Worm (Caenorhabditis elegans) whole organism, young adult: Measurements from ENCODE around the gene T01B7.5.

Experiments used
- B0261.1 ChIP-seq: sonication (generic microtip); optimal IDR thresholded peaks from 2 replicates; lab custom pipeline; 2016; ENCODE audit warnings: mild to moderate bottlenecking, missing genetic modification characterization, moderate library complexity, missing compliant biosample characterization
- B0336.3 ChIP-seq: fragments of 200-800 bp; sonication (Bioruptor generic); IDR thresholded peaks from 2 replicates; pipeline ENCODE4 v1.3.6; 2022; ENCODE audit warnings: missing genetic modification characterization, missing compliant biosample characterization
- C06A6.2 ChIP-seq: fragments of 200-800 bp; sonication (Bioruptor generic); conservative IDR thresholded peaks from 2 replicates; pipeline ENCODE4 v1.3.6; 2022; ENCODE audit warnings: missing genetic modification characterization, missing compliant biosample characterization
- F23B12.7 ChIP-seq: sonication (generic microtip); optimal IDR thresholded peaks from 2 replicates; lab custom pipeline; 2017; ENCODE audit warnings: missing genetic modification characterization, mild to moderate bottlenecking, missing compliant biosample characterization, antibody characterized with exemption, moderate library complexity; ENCODE audit not compliant: insufficient read depth
- F33H1.4 ChIP-seq: fragments of 200-800 bp; sonication (Bioruptor generic); IDR thresholded peaks from 2 replicates; pipeline ENCODE4 v1.3.6; 2022; ENCODE audit warnings: missing genetic modification reagents, missing genetic modification characterization, missing compliant biosample characterization
- F39B2.1 ChIP-seq: fragments of 200-800 bp; sonication (Bioruptor generic); IDR thresholded peaks from 2 replicates; pipeline ENCODE4 v1.3.6; 2022; ENCODE audit warnings: missing genetic modification reagents, missing genetic modification characterization, missing compliant biosample characterization
- F52B5.7 ChIP-seq: sonication (generic microtip); optimal IDR thresholded peaks from 2 replicates; lab custom pipeline; 2016; ENCODE audit warnings: mild to moderate bottlenecking, missing genetic modification characterization, missing compliant biosample characterization
- Y53G8AR.9 ChIP-seq: fragments of 200-800 bp; sonication (Bioruptor generic); conservative IDR thresholded peaks from 2 replicates; pipeline ENCODE4 v1.3.6; 2022; ENCODE audit warnings: missing genetic modification reagents, missing genetic modification characterization, missing compliant biosample characterization
- Y67H2A.10 ChIP-seq: fragments of 200-800 bp; sonication (Bioruptor generic); conservative IDR thresholded peaks from 2 replicates; pipeline ENCODE4 v1.3.6; 2022; ENCODE audit warnings: missing genetic modification reagents, missing genetic modification characterization, missing compliant biosample characterization
- Y79H2A.3 ChIP-seq: fragments of 200-800 bp; sonication (Bioruptor generic); conservative IDR thresholded peaks from 2 replicates; pipeline ENCODE4 v1.3.6; 2022; ENCODE audit warnings: missing genetic modification reagents, missing genetic modification characterization, missing compliant biosample characterization
- ZK185.1 ChIP-seq: sonication (generic microtip); optimal IDR thresholded peaks from 2 replicates; lab custom pipeline; 2016; ENCODE audit warnings: mild to moderate bottlenecking, missing genetic modification characterization, missing compliant biosample characterization; ENCODE audit not compliant: poor library complexity, severe bottlenecking
- athp-1 ChIP-seq: sonication (generic microtip); optimal IDR thresholded peaks from 2 replicates; lab custom pipeline; 2017; ENCODE audit warnings: mild to moderate bottlenecking, missing genetic modification characterization, missing compliant biosample characterization
- attf-5 ChIP-seq: fragments of 200-800 bp; sonication (Bioruptor generic); optimal IDR thresholded peaks from 2 replicates; lab custom pipeline; 2018; ENCODE audit warnings: mild to moderate bottlenecking, missing genetic modification characterization, missing compliant biosample characterization
- bed-1 ChIP-seq: fragments of 200-800 bp; sonication (Bioruptor generic); IDR thresholded peaks from 2 replicates; pipeline ENCODE4 v1.3.6; 2022; ENCODE audit warnings: missing genetic modification reagents, missing genetic modification characterization, missing compliant biosample characterization
- bed-2 ChIP-seq: fragments of 200-800 bp; sonication (Bioruptor generic); IDR thresholded peaks from 2 replicates; pipeline ENCODE4 v1.3.6; 2022; ENCODE audit warnings: missing genetic modification reagents, missing genetic modification characterization, missing compliant biosample characterization
- cebp-2 ChIP-seq: fragments of 200-800 bp; sonication (Bioruptor generic); IDR thresholded peaks from 2 replicates; pipeline ENCODE4 v1.3.6; 2022; ENCODE audit warnings: missing genetic modification characterization, missing compliant biosample characterization
- ceh-27 ChIP-seq: fragments of 200-800 bp; sonication (Bioruptor generic); optimal IDR thresholded peaks from 2 replicates; lab custom pipeline; 2018; ENCODE audit warnings: mild to moderate bottlenecking, missing genetic modification characterization, moderate library complexity, missing compliant biosample characterization
- ceh-79 ChIP-seq: sonication (generic microtip); optimal IDR thresholded peaks from 2 replicates; lab custom pipeline; 2017; ENCODE audit warnings: mild to moderate bottlenecking, missing genetic modification characterization, missing compliant biosample characterization
- chd-7 ChIP-seq: sonication (generic microtip); optimal IDR thresholded peaks from 2 replicates; lab custom pipeline; 2016; ENCODE audit warnings: mild to moderate bottlenecking, missing genetic modification characterization, moderate library complexity, missing compliant biosample characterization
- dox-1 ChIP-seq: fragments of 200-800 bp; sonication (Bioruptor generic); IDR thresholded peaks from 2 replicates; pipeline ENCODE4 v1.3.6; 2022; ENCODE audit warnings: missing genetic modification reagents, missing genetic modification characterization, missing compliant biosample characterization
- dpl-1 ChIP-seq: fragments of 150-350 bp; optimal IDR thresholded peaks from 2 replicates; lab custom pipeline; 2014; ENCODE audit warnings: missing biosample characterization, missing genetic modification reagents, missing genetic modification characterization
- fkh-3 ChIP-seq: sonication (generic microtip); optimal IDR thresholded peaks from 2 replicates; lab custom pipeline; 2016; ENCODE audit warnings: mild to moderate bottlenecking, missing genetic modification characterization, missing compliant biosample characterization
- gei-17 ChIP-seq: fragments of 200-800 bp; sonication (Bioruptor generic); optimal IDR thresholded peaks from 2 replicates; lab custom pipeline; 2018; ENCODE audit warnings: mild to moderate bottlenecking, missing genetic modification characterization, missing compliant biosample characterization
- hlh-26 ChIP-seq: fragments of 200-800 bp; sonication (Bioruptor generic); conservative IDR thresholded peaks from 2 replicates; pipeline ENCODE4 v1.3.6; 2022; ENCODE audit warnings: missing genetic modification reagents, missing genetic modification characterization, missing compliant biosample characterization
- hmg-20 ChIP-seq: fragments of 200-800 bp; sonication (Bioruptor generic); IDR thresholded peaks from 2 replicates; pipeline ENCODE4 v1.3.6; 2022; ENCODE audit warnings: missing genetic modification reagents, missing genetic modification characterization, missing compliant biosample characterization
- let-607 ChIP-seq, 2 experiments: fragments of 200-800 bp in 1 of 2; sonication (Bioruptor generic) in 1 of 2; sonication (generic microtip) in 1 of 2; optimal IDR thresholded peaks; 2 replicates each; lab custom pipeline; 2016 to 2018; ENCODE audit warnings: mild to moderate bottlenecking in 2 of 2, missing compliant biosample characterization in 2 of 2, missing genetic modification characterization in 2 of 2, moderate library complexity in 2 of 2, missing genotype in 1 of 2
- lin-35 ChIP-seq, 3 experiments: fragments of 150-350 bp in 2 of 3; sonication (generic microtip) in 1 of 3; optimal IDR thresholded peaks; 2 replicates each; lab custom pipeline; 2014 to 2018; ENCODE audit warnings: missing biosample characterization in 3 of 3, missing genetic modification characterization in 3 of 3, missing genetic modification reagents in 3 of 3
- lin-54 ChIP-seq: fragments of 200-800 bp; sonication (Bioruptor generic); optimal IDR thresholded peaks from 2 replicates; lab custom pipeline; 2018; ENCODE audit warnings: mild to moderate bottlenecking, missing genetic modification characterization, missing compliant biosample characterization
- lsy-27 ChIP-seq: sonication (generic microtip); optimal IDR thresholded peaks from 2 replicates; lab custom pipeline; 2017; ENCODE audit warnings: missing genetic modification characterization, mild to moderate bottlenecking, missing compliant biosample characterization, antibody characterized with exemption, missing genotype, borderline replicate concordance; ENCODE audit not compliant: insufficient read depth
- madf-10 ChIP-seq: sonication (generic microtip); optimal IDR thresholded peaks from 2 replicates; lab custom pipeline; 2016; ENCODE audit warnings: mild to moderate bottlenecking, missing genetic modification characterization, missing compliant biosample characterization
- madf-8 ChIP-seq: fragments of 200-800 bp; sonication (Bioruptor generic); conservative IDR thresholded peaks from 2 replicates; pipeline ENCODE4 v1.3.6; 2022; ENCODE audit warnings: missing genetic modification reagents, missing genetic modification characterization, missing compliant biosample characterization
- nfya-1 ChIP-seq: sonication (generic microtip); optimal IDR thresholded peaks from 2 replicates; lab custom pipeline; 2017; ENCODE audit warnings: antibody characterized with exemption, missing compliant biosample characterization, missing genetic modification characterization, borderline replicate concordance; ENCODE audit not compliant: insufficient read depth
- nfyb-1 ChIP-seq: fragments of 200-800 bp; sonication (Bioruptor generic); IDR thresholded peaks from 2 replicates; pipeline ENCODE4 v1.3.6; 2022; ENCODE audit warnings: missing genetic modification reagents, missing genetic modification characterization, missing compliant biosample characterization
- nhr-27 ChIP-seq: fragments of 200-800 bp; sonication (Bioruptor generic); optimal IDR thresholded peaks from 2 replicates; lab custom pipeline; 2018; ENCODE audit warnings: mild to moderate bottlenecking, missing genetic modification characterization, moderate library complexity, missing compliant biosample characterization
- repo-1 ChIP-seq: sonication (generic microtip); optimal IDR thresholded peaks from 2 replicates; lab custom pipeline; 2017; ENCODE audit warnings: mild to moderate bottlenecking, missing genetic modification characterization, missing compliant biosample characterization
- snpc-1.1 ChIP-seq: sonication (generic microtip); optimal IDR thresholded peaks from 2 replicates; lab custom pipeline; 2017; ENCODE audit warnings: missing genetic modification characterization, mild to moderate bottlenecking, missing compliant biosample characterization, antibody characterized with exemption, moderate library complexity, missing genotype, missing genetic modification reagents; ENCODE audit not compliant: insufficient read depth
- sptf-2 ChIP-seq: fragments of 200-800 bp; sonication (Bioruptor generic); optimal IDR thresholded peaks from 2 replicates; lab custom pipeline; 2018; ENCODE audit warnings: mild to moderate bottlenecking, missing genetic modification characterization, missing compliant biosample characterization
- tbp1 ChIP-seq: fragments of 200-800 bp; sonication (Bioruptor generic); optimal IDR thresholded peaks from 2 replicates; lab custom pipeline; 2018; ENCODE audit warnings: mild to moderate bottlenecking, missing genetic modification characterization, missing compliant biosample characterization
- tbx-9 ChIP-seq: sonication (generic microtip); optimal IDR thresholded peaks from 2 replicates; lab custom pipeline; 2016; ENCODE audit warnings: borderline replicate concordance, missing genetic modification characterization, inconsistent platforms, missing compliant biosample characterization
- zim-3 ChIP-seq: sonication (generic microtip); optimal IDR thresholded peaks from 2 replicates; lab custom pipeline; 2017; ENCODE audit warnings: mild to moderate bottlenecking, missing genetic modification characterization, moderate library complexity, missing compliant biosample characterization
- ztf-18 ChIP-seq: sonication (generic microtip); optimal IDR thresholded peaks from 2 replicates; lab custom pipeline; 2016; ENCODE audit warnings: missing genotype, mild to moderate bottlenecking, missing genetic modification characterization, missing compliant biosample characterization
- ztf-22 ChIP-seq: fragments of 200-800 bp; sonication (Bioruptor generic); optimal IDR thresholded peaks from 2 replicates; lab custom pipeline; 2018; ENCODE audit warnings: mild to moderate bottlenecking, missing genetic modification characterization, moderate library complexity, missing compliant biosample characterization
- ztf-26 ChIP-seq: sonication (generic microtip); optimal IDR thresholded peaks from 2 replicates; lab custom pipeline; 2017; ENCODE audit warnings: missing genetic modification characterization, missing compliant biosample characterization
- ztf-6 ChIP-seq: fragments of 200-800 bp; sonication (Bioruptor generic); IDR thresholded peaks from 2 replicates; pipeline ENCODE4 v1.3.6; 2022; ENCODE audit warnings: missing genetic modification reagents, missing genetic modification characterization, missing compliant biosample characterization

T01B7.5 gene

ce11 chrII:8745449-8746297 is 29.0 kb downstream of the T01B7.5 start (continued):
- TF ChIP-seq nhr-27 (tag; lab: Kevin White, UChicago) = no peak
- TF ChIP-seq dox-1 (GFP tag; lab: Robert Waterston, UW) = no peak
- no peak for TF ChIP-seq ceh-79 (tag; lab: Kevin White, UChicago)
- no peak for TF ChIP-seq zim-3
- no peak for TF ChIP-seq lin-35 (GFP tag; optimal IDR thresholded peaks at IDR 0.05; lab: Kevin White, UChicago)
- peak; percentile 12; the same call in 1 of the 2 replicates for TF ChIP-seq B0336.3
- no peak for TF ChIP-seq madf-10 (tag; lab: Kevin White, UChicago)
- TF ChIP-seq fkh-3 (tag; lab: Kevin White, UChicago) = no peak
- TF ChIP-seq F52B5.7 (tag; lab: Kevin White, UChicago) = no peak
- no peak for TF ChIP-seq tbx-9 (tag; lab: Kevin White, UChicago)
- no peak for TF ChIP-seq lsy-27
- TF ChIP-seq madf-8 = no peak
- TF ChIP-seq attf-5 (GFP tag; lab: Kevin White, UChicago) = no peak
- no peak for TF ChIP-seq F33H1.4
- peak; percentile 11; the same call in 1 of the 2 replicates for TF ChIP-seq C06A6.2
- no peak for TF ChIP-seq dpl-1
- TF ChIP-seq bed-1 (GFP tag; lab: Robert Waterston, UW) = no peak
- TF ChIP-seq ztf-26 = no peak
- no peak for TF ChIP-seq snpc-1.1 (tag; lab: Kevin White, UChicago)
- peak; percentile 5; the same call in 1 of the 2 replicates for TF ChIP-seq Y53G8AR.9 (GFP tag; lab: Robert Waterston, UW)
- TF ChIP-seq F39B2.1 = no peak

- no peak for TF ChIP-seq ztf-6
- TF ChIP-seq tbp1 = no peak
- no peak for TF ChIP-seq tbx-9 (tag; lab: Kevin White, UChicago)
- TF ChIP-seq nfyb-1 (GFP tag; lab: Robert Waterston, UW) = no peak
- peak; percentile 77 for TF ChIP-seq zim-3
- no peak for TF ChIP-seq bed-1 (GFP tag; lab: Robert Waterston, UW)
- TF ChIP-seq ceh-27 (GFP tag; lab: Kevin White, UChicago) = no peak
- TF ChIP-seq hmg-20 = no peak
- TF ChIP-seq madf-10 (tag; lab: Kevin White, UChicago) = no peak
- TF ChIP-seq sptf-2 = no peak
- peak; percentile 23 for TF ChIP-seq athp-1 (tag; lab: Kevin White, UChicago)
- TF ChIP-seq ceh-79 (tag; lab: Kevin White, UChicago) = no peak
- no peak for TF ChIP-seq chd-7
- TF ChIP-seq F23B12.7 = no peak
- TF ChIP-seq B0261.1 (tag; lab: Kevin White, UChicago) = no peak
- TF ChIP-seq F52B5.7 (tag; lab: Kevin White, UChicago) = peak; percentile 24
- TF ChIP-seq ztf-18 = no peak
- TF ChIP-seq ZK185.1 = peak; percentile 56
- no peak for TF ChIP-seq bed-2 (GFP tag; lab: Robert Waterston, UW)
- no peak for TF ChIP-seq ztf-22
- TF ChIP-seq gei-17 (GFP tag; lab: Kevin White, UChicago) = peak; percentile 37
- peak; percentile 8 for TF ChIP-seq lin-54 (GFP tag; lab: Kevin White, UChicago)
- TF ChIP-seq Y67H2A.10 = no peak
- TF ChIP-seq repo-1 = peak; percentile 92
- peak in 1 of 2 experiments; percentile 51 for TF ChIP-seq let-607 (tag; optimal IDR thresholded peaks at IDR 0.05; lab: Kevin White, UChicago)
- no peak for TF ChIP-seq snpc-1.1 (tag; lab: Kevin White, UChicago)
- no peak for TF ChIP-seq cebp-2 (GFP tag; lab: Robert Waterston, UW)
- 0 out of 2 replicates have a peak, but pooled peaks have one; percentile 6 for TF ChIP-seq Y79H2A.3
- TF ChIP-seq nfya-1 (tag; lab: Kevin White, UChicago) = no peak
- no peak for TF ChIP-seq hlh-26 (GFP tag; lab: Robert Waterston, UW)
These were observed 29.7 kb downstream of the T01B7.5 start for ce11 chrII:8746298-8746775.
